Worm (Caenorhabditis elegans): Measurements from ENCODE around the gene T19B10.2.

- TF ChIP-seq snpc-4 (tag; optimal IDR thresholded peaks at IDR 0.05) (no peak), nhr-237 (tag; optimal IDR thresholded peaks at IDR 0.05) (no peak), elt-3 (tag; optimal IDR thresholded peaks at IDR 0.05) (no peak)
Measured at ce11 chrV:11252429-11252828, 31.3 kb downstream of the T19B10.2 start, which contains the start of gene srsx-33.

Measured in whole organism, mixed stage, embryonic.